Worm (Caenorhabditis elegans) whole organism, L1 larva: ENCODE measurements around the gene C53C11.5.
A peak's percentile ranks its signal among the peaks of the same experiment; 100 is the strongest.

Experiments used
- C04F5.9 ChIP-seq: sonication (generic microtip); optimal IDR thresholded peaks from 2 replicates; lab custom pipeline; 2016; ENCODE audit warnings: missing genetic modification characterization, missing compliant biosample characterization
- C16A3.4 ChIP-seq: fragments of 150-350 bp; optimal IDR thresholded peaks from 2 replicates; lab custom pipeline; 2014; ENCODE audit warnings: missing biosample characterization, missing genetic modification characterization
- C34B4.2 ChIP-seq: sonication (generic microtip); optimal IDR thresholded peaks from 2 replicates; lab custom pipeline; 2017; ENCODE audit warnings: mild to moderate bottlenecking, missing genetic modification characterization, missing compliant biosample characterization
- Y116A8C.19 ChIP-seq: sonication (generic microtip); optimal IDR thresholded peaks from 2 replicates; lab custom pipeline; 2016; ENCODE audit warnings: missing compliant biosample characterization, missing genetic modification characterization, borderline replicate concordance
- aha-1 ChIP-seq: fragments of 150-350 bp; optimal IDR thresholded peaks from 2 replicates; lab custom pipeline; 2014; ENCODE audit warnings: missing biosample characterization, missing genetic modification characterization
- ceh-63 ChIP-seq: fragments of 200-800 bp; sonication (Bioruptor generic); optimal IDR thresholded peaks from 2 replicates; lab custom pipeline; 2018; ENCODE audit warnings: mild to moderate bottlenecking, missing genetic modification characterization, missing compliant biosample characterization
- ceh-82 ChIP-seq, 3 experiments: fragments of 150-350 bp in 1 of 3; sonication (generic microtip) in 2 of 3; optimal IDR thresholded peaks; 2 replicates each; lab custom pipeline; 2014 to 2017; ENCODE audit warnings: missing biosample characterization in 3 of 3, missing genetic modification characterization in 3 of 3
- ceh-90 ChIP-seq: sonication (generic microtip); optimal IDR thresholded peaks from 2 replicates; lab custom pipeline; 2016; ENCODE audit warnings: missing genetic modification characterization, missing compliant biosample characterization
- ces-1 ChIP-seq: fragments of 150-350 bp; optimal IDR thresholded peaks from 2 replicates; lab custom pipeline; 2014; ENCODE audit warnings: missing biosample characterization, missing genetic modification reagents, missing genetic modification characterization
- dpl-1 ChIP-seq, 3 experiments: fragments of 150-350 bp in 2 of 3; sonication (generic microtip) in 1 of 3; optimal IDR thresholded peaks; 2 replicates each; lab custom pipeline; 2014 to 2017; ENCODE audit warnings: missing biosample characterization in 3 of 3, missing genetic modification characterization in 3 of 3, missing genetic modification reagents in 3 of 3
- dsc-1 ChIP-seq: sonication (generic microtip); optimal IDR thresholded peaks from 2 replicates; lab custom pipeline; 2016; ENCODE audit warnings: mild to moderate bottlenecking, missing genetic modification characterization, missing compliant biosample characterization
- efl-1 ChIP-seq, 4 experiments: fragments of 150-350 bp; optimal IDR thresholded peaks in 3 of 4; peaks in 1 of 4; 1 replicate in 1 of 4; 2 replicates in 3 of 4; lab custom pipeline; 2014; ENCODE audit warnings: missing biosample characterization in 2 of 4, missing genetic modification characterization in 2 of 4, missing genetic modification reagents in 2 of 4
- egl-13 ChIP-seq: sonication (generic microtip); optimal IDR thresholded peaks from 2 replicates; lab custom pipeline; 2016; ENCODE audit warnings: missing genotype, missing genetic modification reagents, missing genetic modification characterization, missing compliant biosample characterization
- egl-27 ChIP-seq, 2 experiments: fragments of 150-350 bp in 1 of 2; sonication (generic microtip); optimal IDR thresholded peaks; 3 replicates each; lab custom pipeline; 2017 to 2018; ENCODE audit warnings: missing biosample characterization in 2 of 2, missing genetic modification characterization in 2 of 2, missing genetic modification reagents in 2 of 2
- elt-2 ChIP-seq: sonication (generic microtip); optimal IDR thresholded peaks from 2 replicates; lab custom pipeline; 2016; ENCODE audit warnings: missing genetic modification characterization, mild to moderate bottlenecking, inconsistent platforms, missing compliant biosample characterization, missing genetic modification reagents
- elt-3 ChIP-seq, 6 experiments: fragments of 150-350 bp in 1 of 6; sonication (generic microtip); optimal IDR thresholded peaks; 2 replicates each; lab custom pipeline; 2017 to 2018; ENCODE audit warnings: missing biosample characterization in 6 of 6, missing genetic modification characterization in 6 of 6, inconsistent platforms in 1 of 6
- fkh-10 ChIP-seq: sonication (generic microtip); optimal IDR thresholded peaks from 2 replicates; lab custom pipeline; 2017; ENCODE audit warnings: missing biosample characterization, missing genetic modification reagents, missing genetic modification characterization
- fkh-4 ChIP-seq: sonication (generic microtip); optimal IDR thresholded peaks from 2 replicates; lab custom pipeline; 2016; ENCODE audit warnings: missing compliant biosample characterization, missing genetic modification characterization, borderline replicate concordance
- fkh-8 ChIP-seq: sonication (generic microtip); optimal IDR thresholded peaks from 2 replicates; lab custom pipeline; 2016; ENCODE audit warnings: mild to moderate bottlenecking, missing genetic modification characterization, missing compliant biosample characterization
- hlh-17 ChIP-seq: fragments of 200-800 bp; sonication (Bioruptor generic); optimal IDR thresholded peaks from 2 replicates; lab custom pipeline; 2018; ENCODE audit warnings: missing genetic modification characterization, mild to moderate bottlenecking, missing compliant biosample characterization, moderate library complexity, borderline replicate concordance
- hlh-4 ChIP-seq: sonication (generic microtip); optimal IDR thresholded peaks from 2 replicates; lab custom pipeline; 2016; ENCODE audit warnings: mild to moderate bottlenecking, missing genetic modification characterization, missing compliant biosample characterization
- hpl-2 ChIP-seq: fragments of 150-350 bp; optimal IDR thresholded peaks from 2 replicates; lab custom pipeline; 2014; ENCODE audit warnings: missing biosample characterization, missing genetic modification reagents, missing genetic modification characterization
- irx-1 ChIP-seq: sonication (generic microtip); optimal IDR thresholded peaks from 2 replicates; lab custom pipeline; 2016; ENCODE audit warnings: missing genetic modification characterization, missing compliant biosample characterization
- jun-1 ChIP-seq: fragments of 150-350 bp; optimal IDR thresholded peaks from 2 replicates; lab custom pipeline; 2014; ENCODE audit warnings: missing biosample characterization, missing genetic modification reagents, missing genetic modification characterization
- lin-13 ChIP-seq: fragments of 150-350 bp; optimal IDR thresholded peaks from 2 replicates; lab custom pipeline; 2014; ENCODE audit warnings: missing biosample characterization, missing genetic modification reagents, missing genetic modification characterization
- lin-14 ChIP-seq: fragments of 200-800 bp; sonication (Bioruptor generic); optimal IDR thresholded peaks from 2 replicates; lab custom pipeline; 2018; ENCODE audit warnings: mild to moderate bottlenecking, missing genetic modification characterization, moderate library complexity, missing compliant biosample characterization
- lin-15B ChIP-seq: fragments of 150-350 bp; sonication (generic microtip); optimal IDR thresholded peaks from 3 replicates; lab custom pipeline; 2014; ENCODE audit warnings: missing biosample characterization, missing genetic modification characterization
- lin-35 ChIP-seq, 2 experiments: fragments of 150-350 bp; optimal IDR thresholded peaks; 2 replicates each; lab custom pipeline; 2014; ENCODE audit warnings: missing biosample characterization in 2 of 2, missing genetic modification characterization in 2 of 2, missing genetic modification reagents in 2 of 2
- lir-3 ChIP-seq: sonication (generic microtip); optimal IDR thresholded peaks from 2 replicates; lab custom pipeline; 2016; ENCODE audit warnings: mild to moderate bottlenecking, missing genetic modification characterization, moderate library complexity, missing compliant biosample characterization; ENCODE audit not compliant: poor library complexity
- lsy-2 ChIP-seq, 2 experiments: fragments of 150-350 bp; optimal IDR thresholded peaks; 2 replicates each; lab custom pipeline; 2014; ENCODE audit warnings: missing biosample characterization in 2 of 2, missing genetic modification characterization in 2 of 2
- mab-9 ChIP-seq: fragments of 200-800 bp; sonication (Bioruptor generic); IDR thresholded peaks from 2 replicates; pipeline ENCODE4 v1.3.6; 2022; ENCODE audit warnings: missing genetic modification reagents, missing genetic modification characterization, missing compliant biosample characterization
- mep-1 ChIP-seq: fragments of 150-350 bp; optimal IDR thresholded peaks from 2 replicates; lab custom pipeline; 2014; ENCODE audit warnings: missing biosample characterization, missing genetic modification characterization
- nhr-12 ChIP-seq: sonication (generic microtip); optimal IDR thresholded peaks from 2 replicates; lab custom pipeline; 2017; ENCODE audit warnings: missing biosample characterization, missing genetic modification characterization
- nhr-20 ChIP-seq: sonication (generic microtip); optimal IDR thresholded peaks from 2 replicates; lab custom pipeline; 2016; ENCODE audit warnings: mild to moderate bottlenecking, missing genetic modification characterization, missing compliant biosample characterization
- nhr-237 ChIP-seq: fragments of 150-350 bp; optimal IDR thresholded peaks from 2 replicates; lab custom pipeline; 2014; ENCODE audit warnings: missing biosample characterization, missing genetic modification characterization
- nhr-47 ChIP-seq: sonication (generic microtip); optimal IDR thresholded peaks from 2 replicates; lab custom pipeline; 2016; ENCODE audit warnings: mild to moderate bottlenecking, missing genetic modification characterization, moderate library complexity, missing compliant biosample characterization
- nhr-71 ChIP-seq: sonication (generic microtip); optimal IDR thresholded peaks from 2 replicates; lab custom pipeline; 2016; ENCODE audit warnings: mild to moderate bottlenecking, missing genetic modification characterization, moderate library complexity, missing compliant biosample characterization
- nhr-76 ChIP-seq: sonication (generic microtip); optimal IDR thresholded peaks from 2 replicates; lab custom pipeline; 2017; ENCODE audit warnings: missing biosample characterization, missing genetic modification characterization
- nhr-85 ChIP-seq: sonication (generic microtip); peaks from one replicate; lab custom pipeline; 2016; ENCODE audit warnings: missing genetic modification characterization, inconsistent platforms, missing compliant biosample characterization
- pag-3 ChIP-seq: sonication (generic microtip); optimal IDR thresholded peaks from 2 replicates; lab custom pipeline; 2017; ENCODE audit warnings: missing genetic modification characterization, mild to moderate bottlenecking, missing compliant biosample characterization, antibody characterized with exemption, borderline replicate concordance; ENCODE audit not compliant: insufficient read depth
- pax-3 ChIP-seq: fragments of 200-800 bp; sonication (Bioruptor generic); optimal IDR thresholded peaks from 2 replicates; lab custom pipeline; 2018; ENCODE audit warnings: mild to moderate bottlenecking, missing genetic modification characterization, moderate library complexity, missing compliant biosample characterization
- pqm-1 ChIP-seq: sonication (generic microtip); optimal IDR thresholded peaks from 3 replicates; lab custom pipeline; 2017; ENCODE audit warnings: missing biosample characterization, missing genetic modification characterization
- rnt-1 ChIP-seq: sonication (generic microtip); optimal IDR thresholded peaks from 2 replicates; lab custom pipeline; 2016; ENCODE audit warnings: mild to moderate bottlenecking, missing genetic modification characterization, moderate library complexity, missing compliant biosample characterization
- snpc-4 ChIP-seq: fragments of 150-350 bp; optimal IDR thresholded peaks from 2 replicates; lab custom pipeline; 2014; ENCODE audit warnings: missing biosample characterization, missing genetic modification characterization
- snu-23 ChIP-seq: sonication (generic microtip); optimal IDR thresholded peaks from 2 replicates; lab custom pipeline; 2016; ENCODE audit warnings: missing genetic modification characterization, missing compliant biosample characterization
- tlp-1 ChIP-seq: fragments of 150-350 bp; optimal IDR thresholded peaks from 2 replicates; lab custom pipeline; 2014; ENCODE audit warnings: missing biosample characterization, missing genetic modification characterization
- unc-30 ChIP-seq: sonication (generic microtip); optimal IDR thresholded peaks from 2 replicates; lab custom pipeline; 2017; ENCODE audit warnings: missing biosample characterization, missing genetic modification characterization
- xbp-1 ChIP-seq: sonication (generic microtip); optimal IDR thresholded peaks from 2 replicates; lab custom pipeline; 2016; ENCODE audit warnings: missing genetic modification characterization, missing compliant biosample characterization
- zag-1 ChIP-seq: fragments of 150-350 bp; optimal IDR thresholded peaks from 2 replicates; lab custom pipeline; 2014; ENCODE audit warnings: missing biosample characterization, missing genetic modification characterization
- zip-4 ChIP-seq: fragments of 200-800 bp; sonication (Bioruptor generic); optimal IDR thresholded peaks from 2 replicates; lab custom pipeline; 2018; ENCODE audit warnings: mild to moderate bottlenecking, missing genetic modification characterization, moderate library complexity, missing compliant biosample characterization

C53C11.5 gene

DNA sequence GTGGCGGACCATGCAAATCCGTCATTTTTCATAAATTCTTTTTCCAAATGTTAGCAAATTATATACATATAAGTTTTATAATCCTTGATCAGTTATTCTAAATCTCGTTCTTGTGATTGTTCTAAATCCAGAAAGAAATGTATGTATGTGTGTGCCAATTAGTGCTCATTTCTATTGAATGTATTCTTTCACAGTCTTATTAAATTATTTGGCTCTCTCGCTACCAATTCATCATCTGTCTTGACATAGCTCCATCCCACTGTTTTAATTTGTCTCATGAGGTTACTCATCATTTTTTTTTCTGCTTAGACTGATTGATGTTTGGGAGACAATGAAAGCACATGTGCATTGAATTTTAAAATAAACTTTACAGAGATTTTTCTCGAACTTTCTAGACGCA is 21.6 kb downstream of the C53C11.5 start:
- TF ChIP-seq snu-23 (GFP tag; lab: Kevin White, UChicago) (no peak), dsc-1 (tag; lab: Kevin White, UChicago) (peak; percentile 86), elt-2 (tag; lab: Kevin White, UChicago) (no peak), ces-1 (GFP tag; lab: Kevin White, UChicago) (no peak), lin-14 (GFP tag; lab: Kevin White, UChicago) (peak; percentile 13)

DNA sequence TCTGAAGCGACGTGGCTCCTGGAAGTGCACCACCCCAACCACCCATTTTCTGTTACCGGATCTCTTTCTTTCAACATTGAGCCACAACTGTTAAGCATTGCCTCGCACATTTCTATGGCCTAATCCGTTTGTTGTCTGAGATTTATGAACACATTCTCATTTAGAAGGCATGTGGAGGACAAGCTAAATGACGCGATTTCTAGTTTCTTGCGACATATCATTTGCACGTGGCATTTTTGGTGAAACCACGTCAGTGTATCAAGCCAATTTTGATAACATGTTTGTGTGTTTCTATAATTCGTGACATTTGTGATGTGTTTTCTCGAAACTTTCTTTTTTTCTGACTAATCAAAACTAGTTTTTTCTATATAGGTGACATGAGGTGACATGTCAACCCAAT is 22.9 kb downstream of the C53C11.5 start:
- no peak for TF ChIP-seq lin-15B (tag; lab: Kevin White, UChicago)
- no peak for TF ChIP-seq nhr-85 (tag; lab: Kevin White, UChicago)
- TF ChIP-seq xbp-1 (tag; lab: Kevin White, UChicago), result no peak
- peak; percentile 26 for TF ChIP-seq nhr-47 (tag; lab: Kevin White, UChicago)
- TF ChIP-seq jun-1, result no peak
- TF ChIP-seq ceh-90 (tag; lab: Kevin White, UChicago), result no peak
- TF ChIP-seq irx-1 (tag; lab: Kevin White, UChicago), result no peak
- no peak for TF ChIP-seq elt-2 (tag; lab: Kevin White, UChicago)
- TF ChIP-seq pag-3 (tag; lab: Kevin White, UChicago), result no peak
- no peak for TF ChIP-seq snu-23 (GFP tag; lab: Kevin White, UChicago)
- TF ChIP-seq nhr-76 (tag; lab: Kevin White, UChicago), result no peak
- no peak for TF ChIP-seq lir-3
- no peak for TF ChIP-seq tlp-1 (tag; lab: Kevin White, UChicago)
- TF ChIP-seq pqm-1 (tag; lab: Kevin White, UChicago), result no peak
- no peak for TF ChIP-seq C04F5.9 (tag; lab: Kevin White, UChicago)
- TF ChIP-seq nhr-12 (tag; lab: Kevin White, UChicago), result no peak
- TF ChIP-seq fkh-4 (tag; lab: Kevin White, UChicago), result no peak
- TF ChIP-seq pax-3, result peak; percentile 54
- no peak for TF ChIP-seq rnt-1 (tag; lab: Kevin White, UChicago)
- TF ChIP-seq Y116A8C.19 (tag; lab: Kevin White, UChicago), result no peak
- no peak for TF ChIP-seq ceh-63 (GFP tag; lab: Kevin White, UChicago)
- TF ChIP-seq hlh-4 (tag; lab: Kevin White, UChicago), result no peak
- TF ChIP-seq snpc-4 (tag; lab: Kevin White, UChicago), result no peak
- no peak for TF ChIP-seq aha-1 (tag; lab: Kevin White, UChicago)
- TF ChIP-seq lin-13 (GFP tag; lab: Kevin White, UChicago), result no peak
- TF ChIP-seq mep-1, result no peak
- peak; percentile 45 for TF ChIP-seq nhr-71 (tag; lab: Kevin White, UChicago)
- no peak for TF ChIP-seq lin-35 (GFP tag; optimal IDR thresholded peaks at IDR 0.05; lab: Kevin White, UChicago)
- TF ChIP-seq egl-27 (tag; optimal IDR thresholded peaks at IDR 0.05; lab: Kevin White, UChicago), result no peak
- TF ChIP-seq lsy-2 (tag; optimal IDR thresholded peaks at IDR 0.05; lab: Kevin White, UChicago), result no peak
- TF ChIP-seq zip-4 (GFP tag; lab: Kevin White, UChicago), result no peak
- no peak for TF ChIP-seq egl-13 (tag; lab: Kevin White, UChicago)
- TF ChIP-seq nhr-237, result no peak
- TF ChIP-seq dpl-1 (GFP tag; optimal IDR thresholded peaks at IDR 0.05; lab: Kevin White, UChicago), result no peak
- no peak for TF ChIP-seq ceh-82 (tag; optimal IDR thresholded peaks at IDR 0.05; lab: Kevin White, UChicago)
- TF ChIP-seq C16A3.4 (tag; lab: Kevin White, UChicago), result no peak
- TF ChIP-seq elt-3 (tag; optimal IDR thresholded peaks at IDR 0.05; lab: Kevin White, UChicago), result no peak
- TF ChIP-seq zag-1 (tag; lab: Kevin White, UChicago), result no peak
- no peak for TF ChIP-seq hpl-2
- TF ChIP-seq mab-9 (GFP tag; lab: Robert Waterston, UW), result no peak
- TF ChIP-seq C34B4.2 (tag; lab: Kevin White, UChicago), result no peak
- TF ChIP-seq fkh-8 (tag; lab: Kevin White, UChicago), result peak; percentile 64
- no peak for TF ChIP-seq fkh-10 (GFP tag; lab: Kevin White, UChicago)
- TF ChIP-seq efl-1 (optimal IDR thresholded peaks at IDR 0.05; lab: Kevin White, UChicago), result no peak
- TF ChIP-seq efl-1 (GFP tag; optimal IDR thresholded peaks at IDR 0.05 in 1 of 2; lab: Kevin White, UChicago), result peak in 1 of 2 experiments; percentile 68
- TF ChIP-seq nhr-20, result no peak
- TF ChIP-seq unc-30, result no peak
- TF ChIP-seq dsc-1 (tag; lab: Kevin White, UChicago), result peak; percentile 65
- TF ChIP-seq hlh-17 (GFP tag; lab: Kevin White, UChicago), result no peak
